Worm (Caenorhabditis elegans): ENCODE data around the gene T06E8.8.

T06E8.8 gene

DNA sequence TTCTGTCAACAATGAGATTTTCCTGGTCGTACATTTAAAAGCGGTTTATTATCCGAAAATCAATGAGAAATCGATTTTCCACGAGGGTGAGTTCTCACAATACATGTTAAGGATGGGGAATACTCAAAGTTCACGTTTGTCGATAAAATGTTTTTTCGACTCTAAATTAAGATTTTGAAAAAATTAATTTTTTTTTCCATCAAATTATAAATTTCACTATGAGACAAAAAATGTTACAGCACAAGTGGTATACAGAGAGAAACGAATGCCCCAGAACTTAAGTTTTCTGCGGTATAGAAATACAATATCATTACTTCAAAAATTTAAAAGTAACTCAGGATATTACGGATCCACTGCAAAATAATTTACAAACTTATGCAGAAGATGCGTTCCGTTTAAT lies 34.7 kb downstream of the T06E8.8 start, which contains the start of gene R04B5.1:
TSS of gene R04B5.1 (minus strand) at position 101 of the 400 bp plus-strand sequence.
- no peak for TF ChIP-seq ceh-20 (GFP tag; IDR thresholded peaks at IDR 0.05)
- TF ChIP-seq cey-2 (tag; optimal IDR thresholded peaks at IDR 0.05; ENCODE audit: borderline replicate concordance, insufficient read depth): no peak
- no peak for TF ChIP-seq nhr-25 (tag; optimal IDR thresholded peaks at IDR 0.05; ENCODE audit: borderline replicate concordance, insufficient read depth)
- no peak for TF ChIP-seq daf-16 (GFP tag; optimal IDR thresholded peaks at IDR 0.05)
- TF ChIP-seq daf-16 (tag; optimal IDR thresholded peaks at IDR 0.05): no peak
- TF ChIP-seq mxl-2 (GFP tag; conservative IDR thresholded peaks at IDR 0.05): no peak
- TF ChIP-seq rbr-2 (tag; optimal IDR thresholded peaks at IDR 0.05): no peak
- TF ChIP-seq nhr-42 (GFP tag; IDR thresholded peaks at IDR 0.05): no peak
- no peak for TF ChIP-seq nhr-111 (GFP tag; optimal IDR thresholded peaks at IDR 0.05)
- TF ChIP-seq set-16 (GFP tag; IDR thresholded peaks at IDR 0.05): no peak
- no peak for TF ChIP-seq zfp-2 (tag; optimal IDR thresholded peaks at IDR 0.05)

- TF ChIP-seq snpc-1.2 (GFP tag; IDR thresholded peaks at IDR 0.05): no peak
- TF ChIP-seq unc-62 (GFP tag; optimal IDR thresholded peaks at IDR 0.05 in 1 of 2): peak in 1 of 2 experiments; percentile 94
- no peak for TF ChIP-seq unc-62 (tag; optimal IDR thresholded peaks at IDR 0.05)
Measured at ce11 chrV:10080905-10081304, 37.4 kb downstream of the T06E8.8 start.

ce11 chrV:10081636-10082035 lies 38.1 kb downstream of the T06E8.8 start, which contains the start of gene nhr-205:
Gene nhr-205, minus strand, starts transcription at chrV:10081776.
- no peak for TF ChIP-seq php-3 (GFP tag; IDR thresholded peaks at IDR 0.05)
- peak; percentile 89 for TF ChIP-seq nhr-77 (tag; optimal IDR thresholded peaks at IDR 0.05)
- peak; percentile 89 for TF ChIP-seq nhr-28 (tag; optimal IDR thresholded peaks at IDR 0.05)
- no peak for TF ChIP-seq zip-2 (tag; optimal IDR thresholded peaks at IDR 0.05)
- no peak for TF ChIP-seq hlh-11 (tag; optimal IDR thresholded peaks at IDR 0.05)

ce11 chrV:10083999-10084468 lies 40.5 kb downstream of the T06E8.8 start, which contains the start of gene nhr-12:
Gene nhr-12, minus strand, starts transcription at chrV:10084049.
- TF ChIP-seq daf-16 (GFP tag; optimal IDR thresholded peaks at IDR 0.05): no peak
- peak; percentile 59 for TF ChIP-seq daf-16 (tag; optimal IDR thresholded peaks at IDR 0.05)
- no peak for TF ChIP-seq pqm-1 (tag; optimal IDR thresholded peaks at IDR 0.05)
- peak; percentile 10 for TF ChIP-seq nhr-102 (tag; optimal IDR thresholded peaks at IDR 0.05)
- TF ChIP-seq Y5F2A.4 (GFP tag; optimal IDR thresholded peaks at IDR 0.05): no peak
- TF ChIP-seq unc-62 (GFP tag; optimal IDR thresholded peaks at IDR 0.05 in 1 of 2): peak in 1 of 2 experiments; percentile 10
- no peak for TF ChIP-seq unc-62 (tag; optimal IDR thresholded peaks at IDR 0.05)
- no peak for TF ChIP-seq nhr-111 (GFP tag; optimal IDR thresholded peaks at IDR 0.05)
- TF ChIP-seq madf-5 (GFP tag; IDR thresholded peaks at IDR 0.05): no peak
- TF ChIP-seq dve-1 (tag; optimal IDR thresholded peaks at IDR 0.05; ENCODE audit: insufficient read depth): peak; percentile 65
- peak; percentile 0 for TF ChIP-seq nhr-11 (tag; optimal IDR thresholded peaks at IDR 0.05)
- TF ChIP-seq egl-27 (tag; optimal IDR thresholded peaks at IDR 0.05): no peak
- peak; percentile 91 for TF ChIP-seq nhr-28 (tag; optimal IDR thresholded peaks at IDR 0.05)
- TF ChIP-seq ctbp-1 (GFP tag; IDR thresholded peaks at IDR 0.05): no peak
- no peak for TF ChIP-seq fos-1 (tag; optimal IDR thresholded peaks at IDR 0.05)
- TF ChIP-seq dmd-6 (GFP tag; IDR thresholded peaks at IDR 0.05): 0 out of 2 replicates have a peak, but pooled peaks have one; percentile 22
- TF ChIP-seq lim-7 (GFP tag; IDR thresholded peaks at IDR 0.05): no peak

ce11 chrV:10084864-10085263 lies 41.3 kb downstream of the T06E8.8 start, which contains the start of gene R04B5.6:
Gene R04B5.6, plus strand, starts transcription at chrV:10085164.
- no peak for TF ChIP-seq ceh-82 (tag; optimal IDR thresholded peaks at IDR 0.05)
- TF ChIP-seq T20F7.1 (GFP tag; optimal IDR thresholded peaks at IDR 0.05): no peak
- TF ChIP-seq nhr-41 (GFP tag; IDR thresholded peaks at IDR 0.05): no peak
- TF ChIP-seq nhr-28 (tag; optimal IDR thresholded peaks at IDR 0.05): no peak

All from whole organism, L4 larva.